Worm (Caenorhabditis elegans) whole organism, L1 larva: ENCODE data around the gene F32D8.4.

Experiments used
- C04F5.9 ChIP-seq: sonication (generic microtip); optimal IDR thresholded peaks from 2 replicates; lab custom pipeline; 2016; ENCODE audit warnings: missing genetic modification characterization, missing compliant biosample characterization
- Y116A8C.19 ChIP-seq: sonication (generic microtip); optimal IDR thresholded peaks from 2 replicates; lab custom pipeline; 2016; ENCODE audit warnings: missing compliant biosample characterization, missing genetic modification characterization, borderline replicate concordance
- aha-1 ChIP-seq: fragments of 150-350 bp; optimal IDR thresholded peaks from 2 replicates; lab custom pipeline; 2014; ENCODE audit warnings: missing biosample characterization, missing genetic modification characterization
- alr-1 ChIP-seq: fragments of 200-800 bp; sonication (Bioruptor generic); optimal IDR thresholded peaks from 2 replicates; lab custom pipeline; 2018; ENCODE audit warnings: borderline replicate concordance, mild to moderate bottlenecking, missing genetic modification characterization, missing compliant biosample characterization
- aly-2 ChIP-seq: fragments of 150-350 bp; optimal IDR thresholded peaks from 2 replicates; lab custom pipeline; 2014; ENCODE audit warnings: missing biosample characterization, missing genetic modification characterization
- blmp-1 ChIP-seq: fragments of 150-350 bp; optimal IDR thresholded peaks from 2 replicates; lab custom pipeline; 2014; ENCODE audit warnings: missing biosample characterization, missing genetic modification characterization
- ceh-82 ChIP-seq, 3 experiments: fragments of 150-350 bp in 1 of 3; sonication (generic microtip) in 2 of 3; optimal IDR thresholded peaks; 2 replicates each; lab custom pipeline; 2014 to 2017; ENCODE audit warnings: missing biosample characterization in 3 of 3, missing genetic modification characterization in 3 of 3
- ces-1 ChIP-seq: fragments of 150-350 bp; optimal IDR thresholded peaks from 2 replicates; lab custom pipeline; 2014; ENCODE audit warnings: missing biosample characterization, missing genetic modification reagents, missing genetic modification characterization
- dpl-1 ChIP-seq, 3 experiments: fragments of 150-350 bp in 2 of 3; sonication (generic microtip) in 1 of 3; optimal IDR thresholded peaks; 2 replicates each; lab custom pipeline; 2014 to 2017; ENCODE audit warnings: missing biosample characterization in 3 of 3, missing genetic modification characterization in 3 of 3, missing genetic modification reagents in 3 of 3
- dsc-1 ChIP-seq: sonication (generic microtip); optimal IDR thresholded peaks from 2 replicates; lab custom pipeline; 2016; ENCODE audit warnings: mild to moderate bottlenecking, missing genetic modification characterization, missing compliant biosample characterization
- efl-3 ChIP-seq: fragments of 200-800 bp; sonication (Bioruptor generic); optimal IDR thresholded peaks from 2 replicates; lab custom pipeline; 2018; ENCODE audit warnings: mild to moderate bottlenecking, missing genetic modification characterization, missing compliant biosample characterization
- egl-27 ChIP-seq, 2 experiments: fragments of 150-350 bp in 1 of 2; sonication (generic microtip); optimal IDR thresholded peaks; 3 replicates each; lab custom pipeline; 2017 to 2018; ENCODE audit warnings: missing biosample characterization in 2 of 2, missing genetic modification characterization in 2 of 2, missing genetic modification reagents in 2 of 2
- elt-2 ChIP-seq: sonication (generic microtip); optimal IDR thresholded peaks from 2 replicates; lab custom pipeline; 2016; ENCODE audit warnings: missing genetic modification characterization, mild to moderate bottlenecking, inconsistent platforms, missing compliant biosample characterization, missing genetic modification reagents
- elt-3 ChIP-seq, 6 experiments: fragments of 150-350 bp in 1 of 6; sonication (generic microtip); optimal IDR thresholded peaks; 2 replicates each; lab custom pipeline; 2017 to 2018; ENCODE audit warnings: missing biosample characterization in 6 of 6, missing genetic modification characterization in 6 of 6, inconsistent platforms in 1 of 6
- ets-5 ChIP-seq: fragments of 200-800 bp; sonication (Bioruptor generic); IDR thresholded peaks from 2 replicates; pipeline ENCODE4 v1.3.6; 2022; ENCODE audit warnings: missing genetic modification characterization, missing compliant biosample characterization
- fkh-8 ChIP-seq: sonication (generic microtip); optimal IDR thresholded peaks from 2 replicates; lab custom pipeline; 2016; ENCODE audit warnings: mild to moderate bottlenecking, missing genetic modification characterization, missing compliant biosample characterization
- hpl-2 ChIP-seq: fragments of 150-350 bp; optimal IDR thresholded peaks from 2 replicates; lab custom pipeline; 2014; ENCODE audit warnings: missing biosample characterization, missing genetic modification reagents, missing genetic modification characterization
- lin-13 ChIP-seq: fragments of 150-350 bp; optimal IDR thresholded peaks from 2 replicates; lab custom pipeline; 2014; ENCODE audit warnings: missing biosample characterization, missing genetic modification reagents, missing genetic modification characterization
- lin-14 ChIP-seq: fragments of 200-800 bp; sonication (Bioruptor generic); optimal IDR thresholded peaks from 2 replicates; lab custom pipeline; 2018; ENCODE audit warnings: mild to moderate bottlenecking, missing genetic modification characterization, moderate library complexity, missing compliant biosample characterization
- lin-35 ChIP-seq, 2 experiments: fragments of 150-350 bp; optimal IDR thresholded peaks; 2 replicates each; lab custom pipeline; 2014; ENCODE audit warnings: missing biosample characterization in 2 of 2, missing genetic modification characterization in 2 of 2, missing genetic modification reagents in 2 of 2
- lin-39 ChIP-seq: fragments of 150-350 bp; optimal IDR thresholded peaks from 2 replicates; lab custom pipeline; 2014; ENCODE audit warnings: missing biosample characterization, missing genetic modification reagents, missing genetic modification characterization
- lir-3 ChIP-seq: sonication (generic microtip); optimal IDR thresholded peaks from 2 replicates; lab custom pipeline; 2016; ENCODE audit warnings: mild to moderate bottlenecking, missing genetic modification characterization, moderate library complexity, missing compliant biosample characterization; ENCODE audit not compliant: poor library complexity
- mab-9 ChIP-seq: fragments of 200-800 bp; sonication (Bioruptor generic); IDR thresholded peaks from 2 replicates; pipeline ENCODE4 v1.3.6; 2022; ENCODE audit warnings: missing genetic modification reagents, missing genetic modification characterization, missing compliant biosample characterization
- mep-1 ChIP-seq: fragments of 150-350 bp; optimal IDR thresholded peaks from 2 replicates; lab custom pipeline; 2014; ENCODE audit warnings: missing biosample characterization, missing genetic modification characterization
- nhr-19 ChIP-seq: fragments of 200-800 bp; sonication (Bioruptor generic); conservative IDR thresholded peaks from 2 replicates; pipeline ENCODE4 v1.3.6; 2022; ENCODE audit warnings: missing genetic modification characterization, missing compliant biosample characterization
- nhr-20 ChIP-seq: sonication (generic microtip); optimal IDR thresholded peaks from 2 replicates; lab custom pipeline; 2016; ENCODE audit warnings: mild to moderate bottlenecking, missing genetic modification characterization, missing compliant biosample characterization
- nhr-237 ChIP-seq: fragments of 150-350 bp; optimal IDR thresholded peaks from 2 replicates; lab custom pipeline; 2014; ENCODE audit warnings: missing biosample characterization, missing genetic modification characterization
- nhr-28 ChIP-seq: fragments of 150-350 bp; optimal IDR thresholded peaks from 2 replicates; lab custom pipeline; 2014; ENCODE audit warnings: missing biosample characterization, missing genetic modification characterization
- nhr-77 ChIP-seq: fragments of 150-350 bp; optimal IDR thresholded peaks from 2 replicates; lab custom pipeline; 2014; ENCODE audit warnings: missing biosample characterization, missing genetic modification characterization
- nhr-84 ChIP-seq: sonication (generic microtip); optimal IDR thresholded peaks from 2 replicates; lab custom pipeline; 2017; ENCODE audit warnings: missing biosample characterization, missing genetic modification characterization
- nhr-85 ChIP-seq: sonication (generic microtip); peaks from one replicate; lab custom pipeline; 2016; ENCODE audit warnings: missing genetic modification characterization, inconsistent platforms, missing compliant biosample characterization
- nhr-90 ChIP-seq: sonication (generic microtip); optimal IDR thresholded peaks from 2 replicates; lab custom pipeline; 2016; ENCODE audit warnings: mild to moderate bottlenecking, missing genetic modification characterization, missing compliant biosample characterization; ENCODE audit not compliant: poor library complexity
- pag-3 ChIP-seq: sonication (generic microtip); optimal IDR thresholded peaks from 2 replicates; lab custom pipeline; 2017; ENCODE audit warnings: missing genetic modification characterization, mild to moderate bottlenecking, missing compliant biosample characterization, antibody characterized with exemption, borderline replicate concordance; ENCODE audit not compliant: insufficient read depth
- pax-3 ChIP-seq: fragments of 200-800 bp; sonication (Bioruptor generic); optimal IDR thresholded peaks from 2 replicates; lab custom pipeline; 2018; ENCODE audit warnings: mild to moderate bottlenecking, missing genetic modification characterization, moderate library complexity, missing compliant biosample characterization
- skn-1 ChIP-seq: fragments of 150-350 bp; optimal IDR thresholded peaks from 2 replicates; lab custom pipeline; 2014; ENCODE audit warnings: missing biosample characterization, missing genetic modification characterization
- snpc-4 ChIP-seq: fragments of 150-350 bp; optimal IDR thresholded peaks from 2 replicates; lab custom pipeline; 2014; ENCODE audit warnings: missing biosample characterization, missing genetic modification characterization
- sup-37 ChIP-seq: fragments of 200-800 bp; sonication (Bioruptor generic); optimal IDR thresholded peaks from 2 replicates; lab custom pipeline; 2018; ENCODE audit warnings: mild to moderate bottlenecking, missing genetic modification characterization, missing compliant biosample characterization
- swsn-7 ChIP-seq: sonication (generic microtip); optimal IDR thresholded peaks from 2 replicates; lab custom pipeline; 2016; ENCODE audit warnings: missing genetic modification characterization, missing compliant biosample characterization
- tbx-2 ChIP-seq: sonication (generic microtip); optimal IDR thresholded peaks from 2 replicates; lab custom pipeline; 2016; ENCODE audit warnings: missing genetic modification characterization, missing compliant biosample characterization
- tlp-1 ChIP-seq: fragments of 150-350 bp; optimal IDR thresholded peaks from 2 replicates; lab custom pipeline; 2014; ENCODE audit warnings: missing biosample characterization, missing genetic modification characterization
- unc-62 ChIP-seq: fragments of 150-350 bp; optimal IDR thresholded peaks from 2 replicates; lab custom pipeline; 2014; ENCODE audit warnings: missing biosample characterization, missing genetic modification reagents, missing genetic modification characterization
- unc-86 ChIP-seq: sonication (generic microtip); optimal IDR thresholded peaks from 2 replicates; lab custom pipeline; 2016; ENCODE audit warnings: missing genetic modification characterization, missing compliant biosample characterization
- vab-15 ChIP-seq: sonication (generic microtip); optimal IDR thresholded peaks from 2 replicates; lab custom pipeline; 2017; ENCODE audit warnings: missing genotype, mild to moderate bottlenecking, missing genetic modification characterization, missing compliant biosample characterization
- xbp-1 ChIP-seq: sonication (generic microtip); optimal IDR thresholded peaks from 2 replicates; lab custom pipeline; 2016; ENCODE audit warnings: missing genetic modification characterization, missing compliant biosample characterization
- ztf-11 ChIP-seq, 2 experiments: sonication (generic microtip); optimal IDR thresholded peaks; 2 replicates each; lab custom pipeline; 2016 to 2017; ENCODE audit warnings: missing genetic modification characterization in 2 of 2, missing biosample characterization in 1 of 2, missing compliant biosample characterization in 1 of 2

Gene F32D8.4

ce11 chrV:10940571-10940991, 47.2 kb upstream of the F32D8.4 start (continued):
- TF ChIP-seq nhr-237 (tag; lab: Kevin White, UChicago) (no peak), ces-1 (no peak), nhr-90 (tag; lab: Kevin White, UChicago) (peak; percentile 50), nhr-77 (tag; lab: Kevin White, UChicago) (peak; percentile 79), aha-1 (tag; lab: Kevin White, UChicago) (no peak), pag-3 (tag; lab: Kevin White, UChicago) (no peak), dpl-1 (GFP tag; optimal IDR thresholded peaks at IDR 0.05; lab: Kevin White, UChicago) (peak; percentile 4 to 32 (median 30)), hpl-2 (GFP tag; lab: Kevin White, UChicago) (peak; percentile 64), Y116A8C.19 (tag; lab: Kevin White, UChicago) (no peak), tlp-1 (tag; lab: Kevin White, UChicago) (no peak), unc-86 (tag; lab: Kevin White, UChicago) (no peak), efl-3 (no peak), ets-5 (no peak), xbp-1 (peak; percentile 24), aly-2 (tag; lab: Kevin White, UChicago) (peak; percentile 6), nhr-20 (peak; percentile 73), nhr-19 (GFP tag; lab: Robert Waterston, UW) (peak; percentile 66), lin-14 (GFP tag; lab: Kevin White, UChicago) (peak; percentile 85), snpc-4 (no peak), lin-35 (GFP tag; optimal IDR thresholded peaks at IDR 0.05; lab: Kevin White, UChicago) (peak; percentile 43 to 61), nhr-28 (tag; lab: Kevin White, UChicago) (no peak), mab-9 (GFP tag; lab: Robert Waterston, UW) (no peak), C04F5.9 (no peak), sup-37 (no peak), unc-62 (GFP tag; lab: Kevin White, UChicago) (no peak), mep-1 (tag; lab: Kevin White, UChicago) (peak; percentile 79), ceh-82 (tag; optimal IDR thresholded peaks at IDR 0.05; lab: Kevin White, UChicago) (peak in 2 of 3 experiments; percentile 13 to 58), ztf-11 (tag; optimal IDR thresholded peaks at IDR 0.05; lab: Kevin White, UChicago) (no peak), alr-1 (tag; lab: Kevin White, UChicago) (no peak), vab-15 (no peak), swsn-7 (tag; lab: Kevin White, UChicago) (peak; percentile 41), dsc-1 (tag; lab: Kevin White, UChicago) (peak; percentile 11), lir-3 (tag; lab: Kevin White, UChicago) (no peak), elt-3 (tag; optimal IDR thresholded peaks at IDR 0.05; lab: Kevin White, UChicago) (peak in 3 of 6 experiments; percentile 19 to 83 (median 61)), skn-1 (tag; lab: Kevin White, UChicago) (peak; percentile 66), pax-3 (tag; lab: Kevin White, UChicago) (no peak), egl-27 (tag; optimal IDR thresholded peaks at IDR 0.05; lab: Kevin White, UChicago) (no peak), blmp-1 (peak; percentile 93), tbx-2 (tag; lab: Kevin White, UChicago) (peak; percentile 24), nhr-85 (tag; lab: Kevin White, UChicago) (peak; percentile 87), lin-39 (tag; lab: Kevin White, UChicago) (no peak), nhr-84 (no peak), fkh-8 (peak; percentile 7), elt-2 (tag; lab: Kevin White, UChicago) (peak; percentile 95), lin-13 (no peak)
